Worm (Caenorhabditis elegans): Measurements from ENCODE around the gene Y48B6A.13.

Y48B6A.13 gene

DNA sequence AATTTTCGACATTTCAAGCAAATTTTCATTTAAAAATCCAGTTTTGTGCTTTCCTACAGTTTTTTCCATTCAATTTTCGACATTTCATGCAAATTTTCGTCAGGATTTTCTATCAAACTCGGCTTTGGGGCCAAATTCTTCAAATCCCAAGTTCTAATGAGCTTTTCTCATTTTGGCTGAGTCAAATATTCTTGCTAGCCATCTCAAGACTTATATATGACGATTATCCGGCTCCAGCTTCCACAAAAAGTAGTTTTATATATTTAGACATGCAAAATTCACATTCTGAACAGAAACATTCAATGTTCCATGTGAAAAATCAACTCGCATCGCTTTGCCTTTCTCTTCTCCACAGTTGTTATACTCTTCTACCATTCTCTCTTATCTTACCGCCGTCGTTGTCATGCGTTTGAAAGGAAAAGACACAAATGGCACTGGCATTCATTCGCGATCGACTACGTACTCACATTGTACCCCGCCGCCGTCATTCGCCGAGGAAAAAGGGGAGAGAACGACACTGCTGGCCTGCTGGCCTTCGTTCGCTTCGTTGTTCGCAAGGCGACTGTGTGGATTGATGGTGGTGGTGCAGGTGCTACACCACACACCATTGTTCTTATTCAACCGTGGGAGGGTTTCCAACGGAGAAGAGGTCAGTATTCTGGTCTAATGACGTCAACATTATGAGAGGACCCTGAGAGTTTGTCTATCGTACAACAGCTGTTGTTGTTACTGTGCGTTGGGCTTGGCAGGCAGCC is 21.9 kb upstream of the Y48B6A.13 start:
- TF ChIP-seq syd-9 (tag; optimal IDR thresholded peaks at IDR 0.05) (no peak), sdc-2 (tag; optimal IDR thresholded peaks at IDR 0.05) (peak; percentile 5), ceh-19 (GFP tag; optimal IDR thresholded peaks at IDR 0.05) (peak; percentile 44), ceh-18 (tag; optimal IDR thresholded peaks at IDR 0.05) (no peak), pqm-1 (tag; optimal IDR thresholded peaks at IDR 0.05) (no peak), rnt-1 (tag; optimal IDR thresholded peaks at IDR 0.05) (peak; percentile 10), ceh-22 (tag; optimal IDR thresholded peaks at IDR 0.05) (no peak), ama-1 (optimal IDR thresholded peaks at IDR 0.05) (no peak), ceh-31 (tag; optimal IDR thresholded peaks at IDR 0.05) (peak; percentile 36), ets-4 (tag; optimal IDR thresholded peaks at IDR 0.05) (no peak), sox-2 (GFP tag; IDR thresholded peaks at IDR 0.05) (peak; percentile 74), nfya-1 (tag; optimal IDR thresholded peaks at IDR 0.05) (peak; percentile 44), mec-3 (tag; optimal IDR thresholded peaks at IDR 0.05; ENCODE audit: borderline replicate concordance) (no peak), ceh-9 (tag; optimal IDR thresholded peaks at IDR 0.05) (no peak), C08G9.2 (tag; optimal IDR thresholded peaks at IDR 0.05) (no peak), npax-4 (tag; optimal IDR thresholded peaks at IDR 0.05) (no peak), ceh-34 (tag; optimal IDR thresholded peaks at IDR 0.05) (peak; percentile 2), fax-1 (tag; optimal IDR thresholded peaks at IDR 0.05) (no peak), odd-2 (tag; optimal IDR thresholded peaks at IDR 0.05) (no peak), ceh-30 (tag; optimal IDR thresholded peaks at IDR 0.05) (no peak), K02D7.2 (tag; optimal IDR thresholded peaks at IDR 0.05) (no peak), hlh-6 (tag; optimal IDR thresholded peaks at IDR 0.05) (peak; percentile 63), hlh-8 (tag; optimal IDR thresholded peaks at IDR 0.05) (no peak), sox-4 (tag; optimal IDR thresholded peaks at IDR 0.05) (no peak), unc-42 (tag; optimal IDR thresholded peaks at IDR 0.05) (no peak), unc-55 (GFP tag; optimal IDR thresholded peaks at IDR 0.05) (peak; percentile 6), lin-11 (tag; optimal IDR thresholded peaks at IDR 0.05) (no peak), ceh-2 (tag; optimal IDR thresholded peaks at IDR 0.05) (peak; percentile 16), elt-2 (tag; optimal IDR thresholded peaks at IDR 0.05) (peak; percentile 35), tbx-7 (tag; optimal IDR thresholded peaks at IDR 0.05) (no peak), ceh-6 (GFP tag; optimal IDR thresholded peaks at IDR 0.05) (no peak), madf-2 (tag; optimal IDR thresholded peaks at IDR 0.05) (peak; percentile 91), hlh-30 (tag; optimal IDR thresholded peaks at IDR 0.05; ENCODE audit: insufficient read depth) (peak; percentile 46), nhr-11 (tag; optimal IDR thresholded peaks at IDR 0.05) (no peak), nhr-232 (tag; optimal IDR thresholded peaks at IDR 0.05) (peak; percentile 19), hlh-15 (tag; optimal IDR thresholded peaks at IDR 0.05) (no peak), zip-5 (tag; optimal IDR thresholded peaks at IDR 0.05) (no peak), tbx-2 (tag; optimal IDR thresholded peaks at IDR 0.05) (peak; percentile 62), elt-4 (tag; optimal IDR thresholded peaks at IDR 0.05) (no peak), ceh-45 (GFP tag; IDR thresholded peaks at IDR 0.05) (0 out of 2 replicates have a peak, but pooled peaks have one; percentile 27), eyg-1 (tag; optimal IDR thresholded peaks at IDR 0.05) (no peak), ref-2 (tag; optimal IDR thresholded peaks at IDR 0.05) (peak; percentile 86), ahr-1 (tag; optimal IDR thresholded peaks at IDR 0.05) (no peak), ztf-16 (tag; optimal IDR thresholded peaks at IDR 0.05) (no peak)

DNA sequence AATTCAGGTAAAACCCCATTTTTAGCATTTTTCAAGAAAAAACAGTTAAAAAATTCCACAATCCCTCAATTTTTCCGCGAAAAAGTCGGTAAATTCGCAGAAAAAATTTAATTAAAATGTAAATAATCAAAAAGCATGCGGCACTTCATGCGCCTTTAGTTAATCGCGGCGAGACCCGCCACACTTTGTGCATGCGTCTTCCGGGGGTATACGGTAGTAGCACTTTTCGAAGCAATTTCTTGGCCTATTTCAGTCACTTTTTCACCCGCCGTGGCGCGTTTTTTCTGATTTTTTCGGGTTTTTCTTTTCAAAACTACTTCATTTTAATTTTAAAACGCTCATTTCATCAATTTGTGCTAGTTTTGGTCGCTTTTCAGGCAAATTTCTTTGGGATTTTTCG is 21.2 kb upstream of the Y48B6A.13 start:
- TF ChIP-seq ztf-16 (tag; optimal IDR thresholded peaks at IDR 0.05) (no peak), ceh-14 (tag; optimal IDR thresholded peaks at IDR 0.05) (no peak), mec-3 (tag; optimal IDR thresholded peaks at IDR 0.05; ENCODE audit: borderline replicate concordance) (no peak), ets-4 (tag; optimal IDR thresholded peaks at IDR 0.05) (no peak), dmd-4 (tag; optimal IDR thresholded peaks at IDR 0.05; ENCODE audit: borderline replicate concordance) (no peak), hlh-30 (tag; optimal IDR thresholded peaks at IDR 0.05; ENCODE audit: insufficient read depth) (no peak)

All from whole organism, late embryonic.